Fruit fly (Drosophila melanogaster) whole organism, prepupa: ENCODE results near the gene CG42590.

Source experiments
- CG6808 ChIP-seq: fragments of 200-800 bp; sonication (Bioruptor generic); optimal IDR thresholded peaks from 3 replicates; lab custom pipeline; 2017; ENCODE audit warnings: missing biosample characterization, missing genetic modification characterization, mild to moderate bottlenecking, moderate library complexity, missing genetic modification reagents
- CG6854 ChIP-seq: fragments of 200-800 bp; sonication (Bioruptor generic); optimal IDR thresholded peaks from 2 replicates; lab custom pipeline; 2017; ENCODE audit warnings: missing biosample characterization, mild to moderate bottlenecking, missing genetic modification characterization
- Hr4 ChIP-seq: fragments of 200-800 bp; sonication (Bioruptor generic); optimal IDR thresholded peaks from 3 replicates; lab custom pipeline; 2016; ENCODE audit warnings: missing biosample characterization, missing genetic modification characterization
- Lpt ChIP-seq: fragments of 200-800 bp; sonication (Bioruptor generic); optimal IDR thresholded peaks from 3 replicates; lab custom pipeline; 2016; ENCODE audit warnings: missing biosample characterization, missing genetic modification characterization
- Smox ChIP-seq: fragments of 200-800 bp; sonication (Bioruptor generic); optimal IDR thresholded peaks from 3 replicates; lab custom pipeline; 2016; ENCODE audit warnings: missing biosample characterization, missing genetic modification characterization

- TF ChIP-seq CG6808 (GFP tag; lab: Kevin White, UChicago) (no peak), CG6854 (GFP tag; lab: Kevin White, UChicago) (no peak), Hr4 (GFP tag; lab: Kevin White, UChicago) (peak; percentile 17), Smox (GFP tag; lab: Kevin White, UChicago) (no peak), Lpt (no peak)
Observed at dm6 chr3L:8073370-8073769, 4.3 kb upstream of the CG42590 start.
